Worm (Caenorhabditis elegans): ENCODE measurements around the gene F47B7.3.

F47B7.3 gene

ce11 chrX:3727274-3727673, 36.9 kb downstream of the F47B7.3 start, which contains the start of gene nlp-1:
Gene nlp-1, plus strand, starts transcription at chrX:3727574.
- TF ChIP-seq elt-1 (tag; optimal IDR thresholded peaks at IDR 0.05) (no peak), fkh-10 (GFP tag; optimal IDR thresholded peaks at IDR 0.05) (no peak)

- no peak for TF ChIP-seq mdl-1 (tag; optimal IDR thresholded peaks at IDR 0.05)
- no peak for TF ChIP-seq ceh-9 (tag; optimal IDR thresholded peaks at IDR 0.05)
Observed at ce11 chrX:3725437-3725836, 38.8 kb downstream of the F47B7.3 start.

- no peak for TF ChIP-seq ceh-9 (tag; optimal IDR thresholded peaks at IDR 0.05)
- TF ChIP-seq nhr-28 (tag; optimal IDR thresholded peaks at IDR 0.05) = no peak
- no peak for TF ChIP-seq nhr-11 (tag; optimal IDR thresholded peaks at IDR 0.05)
- no peak for TF ChIP-seq nhr-23 (tag; optimal IDR thresholded peaks at IDR 0.05)
- TF ChIP-seq unc-62 (GFP tag; optimal IDR thresholded peaks at IDR 0.05) = no peak
- no peak for TF ChIP-seq elt-3 (tag; optimal IDR thresholded peaks at IDR 0.05)
- TF ChIP-seq daf-12 (tag; optimal IDR thresholded peaks at IDR 0.05) = no peak
- no peak for TF ChIP-seq aly-2 (tag; optimal IDR thresholded peaks at IDR 0.05)
- no peak for TF ChIP-seq ztf-4 (tag; optimal IDR thresholded peaks at IDR 0.05)
- no peak for TF ChIP-seq sea-2 (GFP tag; optimal IDR thresholded peaks at IDR 0.05)
- TF ChIP-seq ama-1 (optimal IDR thresholded peaks at IDR 0.05) = no peak
- no peak for TF ChIP-seq R02D3.7 (tag; optimal IDR thresholded peaks at IDR 0.05)
- TF ChIP-seq nhr-25 (tag; optimal IDR thresholded peaks at IDR 0.05) = no peak
- no peak for TF ChIP-seq skn-1 (tag; optimal IDR thresholded peaks at IDR 0.05)
- TF ChIP-seq tbx-2 (tag; optimal IDR thresholded peaks at IDR 0.05) = no peak
- no peak for TF ChIP-seq unc-39 (tag; optimal IDR thresholded peaks at IDR 0.05)
- TF ChIP-seq egl-5 (tag; optimal IDR thresholded peaks at IDR 0.05) = no peak
- TF ChIP-seq nhr-12 (tag; optimal IDR thresholded peaks at IDR 0.05) = no peak
- TF ChIP-seq lin-39 (tag; optimal IDR thresholded peaks at IDR 0.05) = no peak
- TF ChIP-seq zag-1 (tag; optimal IDR thresholded peaks at IDR 0.05) = no peak
Observed at ce11 chrX:3715835-3716234, 48.4 kb downstream of the F47B7.3 start.

ce11 chrX:3714797-3715196, 49.4 kb downstream of the F47B7.3 start, which contains the start of gene C01C4.2:
Gene C01C4.2, plus strand, starts transcription at chrX:3715097.
- no peak for TF ChIP-seq ZK546.5 (tag; optimal IDR thresholded peaks at IDR 0.05)

Data from whole organism, L3 larva.